Worm (Caenorhabditis elegans) whole organism, dauer: ENCODE measurements around the gene R09F10.1.
"Not testable (repeated sequence)": the region's sequence is repeated elsewhere in the genome, so short reads cannot be mapped to it uniquely, and the experiment has no call there.

Experiments used
- unc-62 ChIP-seq: sonication (generic microtip); optimal IDR thresholded peaks from 2 replicates; lab custom pipeline; 2017; ENCODE audit warnings: missing biosample characterization, missing genetic modification reagents, missing genetic modification characterization

Gene R09F10.1

DNA sequence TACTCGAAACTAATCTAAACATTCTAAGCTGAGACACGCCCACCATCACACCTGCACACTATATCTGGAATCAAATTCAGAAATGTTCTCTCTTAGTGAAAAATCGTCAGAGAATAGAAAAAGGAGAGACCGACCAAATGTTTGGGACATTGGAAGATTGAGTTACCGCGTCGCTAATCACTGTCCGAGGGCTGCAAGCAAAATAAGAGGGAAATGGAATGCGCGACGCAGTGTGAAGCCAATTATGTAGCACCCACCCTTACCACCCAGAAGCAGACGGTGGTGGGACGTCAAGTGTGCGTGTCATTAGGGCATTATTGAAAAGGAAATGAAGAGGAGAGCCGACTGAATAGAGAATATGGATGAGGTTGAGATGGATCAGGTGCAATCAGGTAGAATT lies 11.8 kb upstream of the R09F10.1 start:
- TF ChIP-seq unc-62 (GFP tag; lab: Kevin White, UChicago): no peak

DNA sequence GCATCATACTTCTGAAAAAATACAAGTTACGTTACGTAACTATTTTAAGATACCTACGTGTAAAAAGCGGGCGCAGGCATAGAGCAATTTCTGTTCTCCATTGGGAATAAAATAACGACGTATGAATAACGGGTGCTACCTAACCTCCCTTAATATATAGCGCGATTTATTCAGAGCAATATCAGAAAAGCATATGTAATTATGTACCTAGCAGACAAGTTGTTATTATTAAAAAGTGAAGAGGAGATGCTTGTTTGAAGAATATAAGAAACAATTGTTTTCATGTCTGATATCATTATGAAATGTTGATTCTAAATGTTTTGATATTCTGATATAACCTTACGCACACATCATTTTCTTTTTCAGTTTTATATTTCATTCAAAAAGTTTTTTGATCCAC lies 4.4 kb upstream of the R09F10.1 start, which contains the start of gene srh-11:
Gene srh-11 (minus strand): TSS at position 101 of the 400 bp plus-strand sequence.
- TF ChIP-seq unc-62 (GFP tag; lab: Kevin White, UChicago): no peak

DNA sequence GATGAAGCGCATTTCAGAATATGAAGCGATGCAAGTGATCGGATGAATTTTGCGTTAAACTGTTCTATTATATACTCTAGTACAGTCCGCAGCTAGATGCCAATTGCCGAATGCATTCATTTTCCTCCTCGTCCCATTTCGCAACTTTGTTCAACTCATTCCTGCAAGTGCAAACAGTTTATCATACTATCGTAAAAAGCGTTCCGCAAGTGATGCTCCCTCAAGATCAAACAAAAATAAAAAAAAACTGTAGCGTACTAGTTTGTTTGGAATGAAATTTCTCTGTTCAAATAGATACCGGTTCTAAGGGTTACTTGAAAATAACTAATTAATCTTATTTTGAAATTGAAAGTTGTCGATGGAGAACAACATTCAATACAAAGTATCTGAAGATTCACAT lies 2.5 kb upstream of the R09F10.1 start, which contains the start of gene pqn-57:
Gene pqn-57 (minus strand): TSS at position 101 of the 400 bp plus-strand sequence.
- TF ChIP-seq unc-62 (GFP tag; lab: Kevin White, UChicago): no peak

ce11 chrX:8321811-8322210 lies 1.6 kb upstream of the R09F10.1 start, which contains the start of gene abu-9:
TSS of gene abu-9 (plus strand) at chrX:8322111.
- not testable (repeated sequence) for TF ChIP-seq unc-62 (GFP tag; lab: Kevin White, UChicago)

ce11 chrX:8326394-8326793 lies 3.0 kb downstream of the R09F10.1 start, which contains the start of gene R09F10.8:
TSS of gene R09F10.8 (minus strand) at chrX:8326451.
- TF ChIP-seq unc-62 (GFP tag; lab: Kevin White, UChicago): no peak

DNA sequence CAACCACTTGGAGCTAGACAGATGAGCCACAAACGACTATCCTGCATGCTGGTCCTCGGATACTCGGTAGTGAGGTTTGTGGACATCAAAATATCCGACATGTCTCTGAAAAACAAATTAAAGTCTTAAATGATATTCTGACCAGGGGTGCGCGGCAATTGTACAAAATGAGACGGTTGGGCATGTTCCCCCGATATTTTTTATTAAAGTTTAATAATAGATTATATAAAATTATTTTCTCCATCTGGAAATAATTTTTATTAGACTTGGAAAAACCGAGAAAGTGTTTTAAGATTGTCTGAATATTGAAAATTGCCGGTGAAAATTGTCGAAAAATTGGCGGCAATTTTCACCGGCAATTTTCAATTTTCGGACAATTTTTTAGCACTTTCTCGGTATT lies 4.4 kb downstream of the R09F10.1 start, which contains the start of gene F55E10.4:
Gene F55E10.4 (minus strand): TSS at position 101 of the 400 bp plus-strand sequence.
- no peak for TF ChIP-seq unc-62 (GFP tag; lab: Kevin White, UChicago)

- TF ChIP-seq unc-62 (GFP tag; lab: Kevin White, UChicago): no peak
Observed at ce11 chrX:8340393-8340792, 17.0 kb downstream of the R09F10.1 start, which contains the start of gene F55E10.2. TSS of gene F55E10.2 (plus strand) at chrX:8340693.

DNA sequence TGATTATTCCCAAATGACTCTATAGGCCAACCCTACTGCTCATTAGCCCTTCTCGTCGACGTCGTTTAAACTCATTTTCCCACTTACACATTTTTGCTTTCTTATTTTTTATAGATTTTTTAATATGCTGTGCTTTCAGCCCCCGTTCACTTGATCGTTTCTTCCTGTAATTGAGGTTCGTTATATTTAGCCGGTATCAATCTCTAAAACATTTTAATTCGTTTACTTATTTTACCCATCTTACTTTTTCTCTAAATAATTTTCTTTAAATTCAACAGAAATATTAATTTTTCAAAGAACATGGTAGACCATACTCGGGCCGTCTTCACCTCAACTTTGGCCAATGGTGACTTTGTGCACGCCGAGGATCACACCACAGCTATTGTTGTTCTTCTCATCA lies 18.3 kb downstream of the R09F10.1 start, which contains the start of gene F55E10.1:
Gene F55E10.1 (plus strand): TSS at position 301 of the 400 bp plus-strand sequence.
- no peak for TF ChIP-seq unc-62 (GFP tag; lab: Kevin White, UChicago)

ce11 chrX:8346248-8346647 lies 22.9 kb downstream of the R09F10.1 start, which contains the start of gene drd-5:
TSS of gene drd-5 (minus strand) at chrX:8346348.
- no peak for TF ChIP-seq unc-62 (GFP tag; lab: Kevin White, UChicago)

- no peak for TF ChIP-seq unc-62 (GFP tag; lab: Kevin White, UChicago)
Observed at ce11 chrX:8350984-8351383, 27.6 kb downstream of the R09F10.1 start, which contains the start of gene npr-28. TSS of gene npr-28 (minus strand) at chrX:8351084.

ce11 chrX:8354284-8354784 lies 30.9 kb downstream of the R09F10.1 start:
- TF ChIP-seq unc-62 (GFP tag; lab: Kevin White, UChicago): no peak

ce11 chrX:8355350-8355749 lies 32.0 kb downstream of the R09F10.1 start:
- no peak for TF ChIP-seq unc-62 (GFP tag; lab: Kevin White, UChicago)

- TF ChIP-seq unc-62 (GFP tag; lab: Kevin White, UChicago): no peak
Observed at ce11 chrX:8356305-8356704, 32.9 kb downstream of the R09F10.1 start.

- TF ChIP-seq unc-62 (GFP tag; lab: Kevin White, UChicago): no peak
Observed at ce11 chrX:8362379-8362778, 39.0 kb downstream of the R09F10.1 start.

DNA sequence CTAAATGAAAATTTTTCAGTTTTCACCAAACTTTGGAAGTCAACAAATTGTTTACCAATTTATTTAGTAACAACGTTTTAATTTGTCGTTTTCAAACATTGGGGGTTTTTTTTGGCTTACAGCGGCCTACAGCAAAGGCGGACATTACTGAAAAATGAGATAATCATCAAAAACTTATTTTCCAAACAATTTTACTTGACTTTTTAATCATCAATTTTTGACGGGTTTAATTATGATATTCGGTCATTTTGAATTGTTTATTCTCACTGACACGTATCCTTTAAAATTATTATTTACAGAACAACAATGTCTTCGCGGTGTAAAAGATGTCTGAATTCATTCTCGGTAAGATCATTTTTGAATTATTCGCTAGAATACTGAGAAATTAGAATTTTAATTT lies 44.2 kb downstream of the R09F10.1 start, which contains the start of gene F40B5.2:
Gene F40B5.2 (plus strand): TSS at position 301 of the 400 bp plus-strand sequence.
- TF ChIP-seq unc-62 (GFP tag; lab: Kevin White, UChicago): no peak

DNA sequence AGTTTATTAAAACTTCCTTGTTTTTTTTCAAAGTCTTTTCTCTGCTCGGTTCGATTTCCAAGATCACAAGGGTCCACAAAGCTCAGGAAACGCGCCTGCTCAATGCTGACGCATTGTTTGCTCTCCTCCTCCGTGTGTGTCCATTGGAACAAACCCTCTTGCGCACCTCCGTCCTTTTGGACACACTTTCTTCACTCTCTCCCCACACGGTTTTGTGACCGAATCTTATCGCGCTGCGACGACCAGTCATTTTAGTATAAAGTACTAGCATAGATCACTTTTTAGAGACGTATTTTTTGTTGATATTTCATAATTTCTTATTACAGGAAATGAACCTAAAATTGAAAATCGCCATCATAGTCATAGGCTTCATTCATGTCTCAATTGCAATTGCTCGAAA lies 44.8 kb downstream of the R09F10.1 start:
- no peak for TF ChIP-seq unc-62 (GFP tag; lab: Kevin White, UChicago)

DNA sequence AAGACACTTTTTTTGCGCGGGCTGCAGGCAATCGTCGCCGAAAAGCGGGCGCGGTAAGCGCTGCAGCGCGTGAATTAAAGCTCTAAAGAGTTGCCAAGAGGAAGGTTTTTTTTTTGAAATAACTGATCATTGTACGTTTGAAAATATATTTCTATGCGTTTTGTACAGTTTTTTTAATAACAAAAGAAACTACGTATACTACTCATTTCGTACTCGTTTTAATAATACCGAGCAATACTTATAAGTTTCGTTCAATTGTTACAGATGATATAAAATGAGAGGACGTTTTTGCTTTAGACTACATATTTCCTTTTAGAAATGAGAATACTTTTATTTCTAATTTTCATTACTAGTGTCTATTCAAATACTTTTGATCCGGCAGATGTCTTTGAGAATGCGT lies 48.5 kb downstream of the R09F10.1 start, which contains the start of gene nep-15:
Gene nep-15 (plus strand): TSS at position 301 of the 400 bp plus-strand sequence.
- TF ChIP-seq unc-62 (GFP tag; lab: Kevin White, UChicago): no peak
